Fruit fly (Drosophila melanogaster): ENCODE results near the gene CG11857.
A peak's percentile ranks its signal among the peaks of the same experiment; 100 is the strongest.

The CG11857 gene

DNA sequence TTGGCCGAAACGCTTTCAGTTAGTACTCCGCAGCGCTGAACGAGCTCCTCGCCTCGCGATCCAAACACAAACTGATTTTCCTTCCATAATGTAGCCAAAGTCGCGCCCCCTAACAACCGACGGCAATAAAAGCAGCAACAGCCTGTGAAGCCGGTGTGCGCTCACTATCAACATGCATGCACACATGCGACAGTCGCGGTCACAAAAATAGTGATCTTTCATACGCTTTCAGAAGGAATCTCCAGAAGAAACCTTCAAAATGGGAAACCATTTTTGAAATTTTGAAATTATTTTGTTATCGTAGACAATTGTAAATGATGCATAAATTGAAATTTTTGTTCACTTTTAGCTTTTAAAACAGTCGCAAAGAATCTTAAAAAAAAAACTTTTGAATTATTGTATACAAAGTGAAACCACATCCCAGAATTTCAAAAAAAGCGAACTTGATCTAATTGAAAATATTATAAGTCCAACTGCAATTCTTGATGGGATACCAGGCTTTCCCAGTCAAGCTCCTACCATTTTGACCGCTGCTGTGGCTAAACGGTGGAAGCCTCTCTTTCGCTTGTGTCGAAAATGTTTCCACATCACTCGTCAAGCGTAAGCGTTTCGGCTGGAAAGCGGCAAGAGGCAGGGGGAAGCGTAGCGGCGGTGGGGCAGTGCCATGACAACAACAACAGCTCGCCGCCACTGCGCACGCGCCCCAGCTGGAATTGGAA, 26.3 kb upstream of the CG11857 start, which contains the start of gene Cad96Cb (continued):
- TF ChIP-seq CG14710 (tag; optimal IDR thresholded peaks at IDR 0.05): peak; percentile 93
- peak; percentile 63 for TF ChIP-seq BtbVII (GFP tag; optimal IDR thresholded peaks at IDR 0.05)
- TF ChIP-seq CG17359 (tag; optimal IDR thresholded peaks at IDR 0.05): peak; percentile 83
- TF ChIP-seq Dfd (GFP tag; optimal IDR thresholded peaks at IDR 0.05): no peak
- TF ChIP-seq CG4854 (GFP tag; optimal IDR thresholded peaks at IDR 0.05): peak; percentile 69
- TF ChIP-seq twi (tag; optimal IDR thresholded peaks at IDR 0.05): peak; percentile 78
- TF ChIP-seq CG17361 (GFP tag; IDR thresholded peaks at IDR 0.05): peak; percentile 97
- peak; percentile 27 for TF ChIP-seq CG9876 (GFP tag; optimal IDR thresholded peaks at IDR 0.05)
- TF ChIP-seq CG3847 (GFP tag; IDR thresholded peaks at IDR 0.05): peak; percentile 41; the same call in 1 of the 2 replicates
- TF ChIP-seq gfzf (GFP tag; optimal IDR thresholded peaks at IDR 0.05): no peak
- no peak; the same call in 1 of the 2 replicates for TF ChIP-seq gt (GFP tag; IDR thresholded peaks at IDR 0.05)
- peak; percentile 54 for TF ChIP-seq Myb (GFP tag; optimal IDR thresholded peaks at IDR 0.05)
- TF ChIP-seq CG2712 (tag; optimal IDR thresholded peaks at IDR 0.05): peak; percentile 91
- TF ChIP-seq Neu2 (GFP tag; optimal IDR thresholded peaks at IDR 0.05; ENCODE audit: borderline replicate concordance): no peak
- peak; percentile 67 for TF ChIP-seq CG10654 (GFP tag; optimal IDR thresholded peaks at IDR 0.05)
- peak; percentile 80 for TF ChIP-seq kah (GFP tag; optimal IDR thresholded peaks at IDR 0.05)
- peak; percentile 77 for TF ChIP-seq Xrp1 (GFP tag; IDR thresholded peaks at IDR 0.05)
- TF ChIP-seq btn (GFP tag; optimal IDR thresholded peaks at IDR 0.05): peak; percentile 81
- TF ChIP-seq gem (tag; optimal IDR thresholded peaks at IDR 0.05): peak; percentile 90
- peak; percentile 19 for TF ChIP-seq PHDP (tag; optimal IDR thresholded peaks at IDR 0.05)
- peak; percentile 63 for TF ChIP-seq CG1792 (GFP tag; optimal IDR thresholded peaks at IDR 0.05)
- TF ChIP-seq kay (GFP tag; optimal IDR thresholded peaks at IDR 0.05): peak; percentile 56
- peak; percentile 75 for TF ChIP-seq tx (GFP tag; optimal IDR thresholded peaks at IDR 0.05)
- TF ChIP-seq Lhr (GFP tag; optimal IDR thresholded peaks at IDR 0.05): peak; percentile 68
- TF ChIP-seq CG32772 (GFP tag; IDR thresholded peaks at IDR 0.05): no peak
- TF ChIP-seq Bgb (GFP tag; IDR thresholded peaks at IDR 0.05; ENCODE audit: partially characterized antibody): no peak
- 0 out of 3 replicates have a peak, but pooled peaks have one; percentile 35 for TF ChIP-seq gce (GFP tag; IDR thresholded peaks at IDR 0.05)
- TF ChIP-seq HLH3B (GFP tag; IDR thresholded peaks at IDR 0.05): peak; percentile 59
- peak; percentile 69 for TF ChIP-seq Meics (GFP tag; optimal IDR thresholded peaks at IDR 0.05)
- peak in 1 of 2 experiments; percentile 43 for TF ChIP-seq crp (GFP tag; optimal IDR thresholded peaks at IDR 0.05)
- TF ChIP-seq hkb (optimal IDR thresholded peaks at IDR 0.05): no peak
- peak; percentile 79 for TF ChIP-seq hkb (GFP tag; IDR thresholded peaks at IDR 0.05)
- peak; percentile 37 for TF ChIP-seq CG17328 (GFP tag; IDR thresholded peaks at IDR 0.05)
- peak; percentile 83 for TF ChIP-seq CG12236 (GFP tag; optimal IDR thresholded peaks at IDR 0.05)
- TF ChIP-seq CG18599 (GFP tag; optimal IDR thresholded peaks at IDR 0.05): peak; percentile 78
- 0 out of 2 replicates have a peak, but pooled peaks have one; percentile 10 for TF ChIP-seq chm (GFP tag; IDR thresholded peaks at IDR 0.05)
- peak; percentile 53 for TF ChIP-seq shn (GFP tag; optimal IDR thresholded peaks at IDR 0.05)
- peak; percentile 57 for TF ChIP-seq zen (tag; optimal IDR thresholded peaks at IDR 0.05)
- peak; percentile 75 for TF ChIP-seq Vsx1 (GFP tag; optimal IDR thresholded peaks at IDR 0.05)
- peak; percentile 85 for TF ChIP-seq az2 (GFP tag; optimal IDR thresholded peaks at IDR 0.05)
- peak; percentile 88 for TF ChIP-seq CG15601 (tag; optimal IDR thresholded peaks at IDR 0.05)
- TF ChIP-seq crc (GFP tag; optimal IDR thresholded peaks at IDR 0.05): peak; percentile 59
- no peak for TF ChIP-seq gsb (GFP tag; IDR thresholded peaks at IDR 0.05)
- TF ChIP-seq CG12659 (GFP tag; optimal IDR thresholded peaks at IDR 0.05): peak; percentile 87
- TF ChIP-seq CG15479 (GFP tag; optimal IDR thresholded peaks at IDR 0.05): no peak
- peak; percentile 70 for TF ChIP-seq CG8089 (GFP tag; optimal IDR thresholded peaks at IDR 0.05)
- peak; percentile 28 for TF ChIP-seq Ets97D (GFP tag; optimal IDR thresholded peaks at IDR 0.05)
- TF ChIP-seq maf-S (GFP tag; optimal IDR thresholded peaks at IDR 0.05): peak; percentile 50
- peak; percentile 34 for TF ChIP-seq Hmx (GFP tag; optimal IDR thresholded peaks at IDR 0.05)
- TF ChIP-seq Hsf (GFP tag; optimal IDR thresholded peaks at IDR 0.05): peak; percentile 81
